Worm (Caenorhabditis elegans) whole organism, L4 larva: ENCODE measurements around the gene aman-2.

Experiments used
- ceh-28 ChIP-seq: fragments of 150-350 bp; optimal IDR thresholded peaks from 2 replicates; lab custom pipeline; 2014; ENCODE audit warnings: missing biosample characterization, missing genetic modification reagents, missing genetic modification characterization
- ceh-82 ChIP-seq: sonication (generic microtip); optimal IDR thresholded peaks from 2 replicates; lab custom pipeline; 2017; ENCODE audit warnings: missing biosample characterization, missing genetic modification characterization
- pha-4 ChIP-seq, 2 experiments: fragments of 150-350 bp in 1 of 2; fragments of 200-800 bp in 1 of 2; sonication (Bioruptor generic) in 1 of 2; IDR thresholded peaks in 1 of 2; optimal IDR thresholded peaks in 1 of 2; 2 replicates each; pipeline versions ENCODE4 v1.3.6 to Lab custom; 2014 to 2022; ENCODE audit warnings: missing genetic modification characterization in 2 of 2, missing genetic modification reagents in 2 of 2, missing biosample characterization in 1 of 2, missing compliant biosample characterization in 1 of 2
- pqm-1 ChIP-seq: sonication (generic microtip); optimal IDR thresholded peaks from 2 replicates; lab custom pipeline; 2017; ENCODE audit warnings: missing biosample characterization, missing genetic modification characterization

ce11 chrV:11885939-11886338 lies 47.1 kb downstream of the aman-2 start:
- TF ChIP-seq pqm-1 (peak; percentile 61), ceh-28 (no peak), pha-4 (GFP tag; IDR thresholded peaks at IDR 0.05; lab: Robert Waterston, UW) (no peak), pha-4 (tag; optimal IDR thresholded peaks at IDR 0.05; lab: Kevin White, UChicago) (peak; percentile 2), ceh-82 (tag; lab: Kevin White, UChicago) (no peak)
